Worm (Caenorhabditis elegans): ENCODE measurements around the gene F52C9.3.

Gene F52C9.3

ce11 chrIII:5285484-5285883 lies 36.2 kb upstream of the F52C9.3 start:
- no peak for TF ChIP-seq mdl-1 (tag; optimal IDR thresholded peaks at IDR 0.05)
- TF ChIP-seq mab-5 (tag; optimal IDR thresholded peaks at IDR 0.05), result no peak
- no peak for TF ChIP-seq Y55F3AM.14 (GFP tag; optimal IDR thresholded peaks at IDR 0.05)
- TF ChIP-seq unc-55 (GFP tag; optimal IDR thresholded peaks at IDR 0.05), result no peak

- TF ChIP-seq nhr-6 (tag; optimal IDR thresholded peaks at IDR 0.05), result no peak
These were observed 35.5 kb upstream of the F52C9.3 start, which contains the start of gene ZC395.11 for ce11 chrIII:5286205-5286604. ZC395.11 (minus strand) TSS chrIII:5286305.

DNA sequence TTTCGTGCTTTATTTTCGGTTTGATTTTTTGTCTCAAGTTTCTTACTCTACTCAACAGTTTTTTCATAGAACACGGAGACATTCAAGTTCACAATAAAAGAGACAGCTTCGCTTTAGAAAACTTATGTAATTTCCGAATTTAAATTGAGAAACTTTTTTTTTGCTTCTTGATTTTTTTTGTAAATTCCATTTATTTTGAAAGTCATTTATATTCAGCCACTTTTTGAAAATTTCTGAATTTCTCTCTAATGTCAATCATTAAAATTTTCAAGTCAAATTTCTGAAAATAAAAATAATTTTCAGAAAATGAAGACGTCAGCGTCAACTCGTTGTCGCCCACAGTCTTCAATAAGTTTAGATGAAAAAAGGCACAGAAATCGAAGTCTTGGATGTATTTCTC lies 33.8 kb upstream of the F52C9.3 start, which contains the start of gene T15B12.1:
T15B12.1 (plus strand) TSS at position 301 of the 400 bp plus-strand sequence.
- TF ChIP-seq nhr-23 (tag; optimal IDR thresholded peaks at IDR 0.05), result no peak
- TF ChIP-seq unc-62 (GFP tag; optimal IDR thresholded peaks at IDR 0.05), result no peak

DNA sequence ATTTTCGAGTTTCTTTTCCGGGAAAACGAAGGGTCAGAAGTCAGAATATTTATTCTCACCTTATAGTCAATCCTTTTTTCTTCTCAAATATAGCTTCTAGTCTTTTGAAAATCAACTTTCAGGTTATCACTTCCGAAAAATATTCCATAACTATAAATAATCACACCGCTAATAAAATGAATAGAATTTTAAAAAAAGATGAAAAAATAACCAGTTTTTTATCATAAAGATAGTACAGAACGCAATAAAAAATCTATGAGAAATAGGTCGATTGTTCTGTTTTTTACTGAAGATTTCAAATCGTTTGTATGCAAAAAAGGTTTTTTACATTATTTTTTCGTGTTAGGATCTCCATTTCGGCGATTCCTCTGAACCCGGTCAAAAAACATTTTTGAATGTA lies 31.5 kb upstream of the F52C9.3 start:
- TF ChIP-seq nhr-6 (tag; optimal IDR thresholded peaks at IDR 0.05) (no peak), F13H6.1 (tag; optimal IDR thresholded peaks at IDR 0.05) (no peak), nhr-237 (tag; optimal IDR thresholded peaks at IDR 0.05) (no peak), blmp-1 (tag; optimal IDR thresholded peaks at IDR 0.05; ENCODE audit: insufficient read depth) (no peak), crh-2 (tag; optimal IDR thresholded peaks at IDR 0.05) (no peak), ceh-16 (tag; optimal IDR thresholded peaks at IDR 0.05) (no peak), nhr-12 (tag; optimal IDR thresholded peaks at IDR 0.05) (no peak), mab-5 (tag; optimal IDR thresholded peaks at IDR 0.05) (no peak), nhr-23 (tag; optimal IDR thresholded peaks at IDR 0.05) (no peak), nhr-129 (tag; optimal IDR thresholded peaks at IDR 0.05) (no peak), ztf-4 (tag; optimal IDR thresholded peaks at IDR 0.05) (no peak), zag-1 (tag; optimal IDR thresholded peaks at IDR 0.05) (no peak), lin-11 (tag; optimal IDR thresholded peaks at IDR 0.05) (no peak), ZK546.5 (tag; optimal IDR thresholded peaks at IDR 0.05) (no peak)

ce11 chrIII:5291281-5291680 lies 30.4 kb upstream of the F52C9.3 start:
- TF ChIP-seq fos-1 (tag; optimal IDR thresholded peaks at IDR 0.05), result peak; percentile 46
- TF ChIP-seq mdl-1 (tag; optimal IDR thresholded peaks at IDR 0.05), result no peak

- no peak for TF ChIP-seq mab-5 (tag; optimal IDR thresholded peaks at IDR 0.05)
- no peak for TF ChIP-seq crh-2 (tag; optimal IDR thresholded peaks at IDR 0.05)
- no peak for TF ChIP-seq zag-1 (tag; optimal IDR thresholded peaks at IDR 0.05)
- no peak for TF ChIP-seq mdl-1 (tag; optimal IDR thresholded peaks at IDR 0.05)
- no peak for TF ChIP-seq R02D3.7 (tag; optimal IDR thresholded peaks at IDR 0.05)
These were observed 27.4 kb upstream of the F52C9.3 start for ce11 chrIII:5294281-5294680.

DNA sequence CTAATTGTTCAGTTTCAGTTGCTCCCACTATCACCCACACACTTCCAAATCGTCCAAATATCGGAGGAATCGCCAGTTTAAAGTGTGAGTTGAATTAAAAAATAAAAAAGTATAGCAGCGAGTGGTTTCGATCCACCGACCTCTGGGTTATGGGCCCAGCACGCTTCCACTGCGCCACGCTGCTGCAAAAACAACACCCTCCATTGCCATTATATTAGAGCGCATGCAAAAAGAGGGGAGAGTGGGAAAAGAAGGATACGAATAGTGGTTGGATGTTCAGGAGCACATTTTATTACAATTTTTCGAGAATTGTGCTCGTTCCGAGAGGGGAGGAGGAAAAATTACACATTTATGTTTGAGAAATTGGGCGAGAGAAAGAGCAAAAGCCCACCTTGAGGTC lies 26.8 kb upstream of the F52C9.3 start:
- TF ChIP-seq nhr-23 (tag; optimal IDR thresholded peaks at IDR 0.05), result no peak
- peak; percentile 55 for TF ChIP-seq sma-3 (GFP tag; optimal IDR thresholded peaks at IDR 0.05)
- no peak for TF ChIP-seq nhr-237 (tag; optimal IDR thresholded peaks at IDR 0.05)
- peak; percentile 28 for TF ChIP-seq nhr-21 (tag; optimal IDR thresholded peaks at IDR 0.05)
- peak; percentile 36 for TF ChIP-seq gmeb-1 (tag; optimal IDR thresholded peaks at IDR 0.05)
- TF ChIP-seq lin-13 (GFP tag; optimal IDR thresholded peaks at IDR 0.05), result peak; percentile 56
- peak; percentile 78 for TF ChIP-seq nhr-129 (tag; optimal IDR thresholded peaks at IDR 0.05)
- TF ChIP-seq sma-9 (GFP tag; optimal IDR thresholded peaks at IDR 0.05), result peak; percentile 74
- no peak for TF ChIP-seq sma-9 (tag; optimal IDR thresholded peaks at IDR 0.05)
- peak; percentile 50 for TF ChIP-seq unc-55 (GFP tag; optimal IDR thresholded peaks at IDR 0.05)
- peak; percentile 28 for TF ChIP-seq crh-2 (tag; optimal IDR thresholded peaks at IDR 0.05)
- TF ChIP-seq sem-4 (tag; optimal IDR thresholded peaks at IDR 0.05), result peak; percentile 34
- peak; percentile 72 for TF ChIP-seq F13H6.1 (tag; optimal IDR thresholded peaks at IDR 0.05)
- TF ChIP-seq fos-1 (tag; optimal IDR thresholded peaks at IDR 0.05), result peak; percentile 26
- TF ChIP-seq nhr-6 (tag; optimal IDR thresholded peaks at IDR 0.05), result peak; percentile 9
- TF ChIP-seq mab-5 (tag; optimal IDR thresholded peaks at IDR 0.05), result peak; percentile 33
- peak; percentile 44 to 54 for TF ChIP-seq lsy-2 (tag; optimal IDR thresholded peaks at IDR 0.05)
- no peak for TF ChIP-seq nhr-77 (tag; optimal IDR thresholded peaks at IDR 0.05)
- peak; percentile 56 for TF ChIP-seq ztf-4 (tag; optimal IDR thresholded peaks at IDR 0.05)
- TF ChIP-seq nhr-10 (tag; optimal IDR thresholded peaks at IDR 0.05), result no peak
- peak; percentile 67 for TF ChIP-seq Y55F3AM.14 (GFP tag; optimal IDR thresholded peaks at IDR 0.05)
- TF ChIP-seq C34F6.9 (tag; optimal IDR thresholded peaks at IDR 0.05), result peak; percentile 58
- TF ChIP-seq nhr-11 (tag; optimal IDR thresholded peaks at IDR 0.05), result no peak
- TF ChIP-seq alr-1 (tag; optimal IDR thresholded peaks at IDR 0.05), result no peak

Measured in whole organism, L2 larva.